Worm (Caenorhabditis elegans): ENCODE results near the gene C06H5.11.
"Not testable (repeated sequence)": the region's sequence is repeated elsewhere in the genome, so short reads cannot be mapped to it uniquely, and the experiment has no call there.

C06H5.11 gene

ce11 chrV:17899503-17899902 lies 5.6 kb upstream of the C06H5.11 start, which contains the start of gene fbxa-157:
TSS of gene fbxa-157 (plus strand) at chrV:17899803.
- TF ChIP-seq nhr-85 (tag) (no peak), lir-3 (tag; optimal IDR thresholded peaks at IDR 0.05; ENCODE audit: poor library complexity) (no peak), aha-1 (tag; optimal IDR thresholded peaks at IDR 0.05) (no peak), C34B4.2 (tag; optimal IDR thresholded peaks at IDR 0.05) (no peak), ceh-8 (GFP tag; optimal IDR thresholded peaks at IDR 0.05) (no peak), ceh-82 (tag; optimal IDR thresholded peaks at IDR 0.05) (no peak), mef-2 (tag; optimal IDR thresholded peaks at IDR 0.05) (no peak), skn-1 (tag; optimal IDR thresholded peaks at IDR 0.05) (no peak), sox-4 (tag; optimal IDR thresholded peaks at IDR 0.05) (no peak), ztf-11 (tag; optimal IDR thresholded peaks at IDR 0.05) (no peak), jun-1 (tag; optimal IDR thresholded peaks at IDR 0.05) (no peak), sptf-1 (tag; optimal IDR thresholded peaks at IDR 0.05) (no peak), nhr-47 (tag; optimal IDR thresholded peaks at IDR 0.05) (no peak), egl-27 (tag; optimal IDR thresholded peaks at IDR 0.05) (no peak), nhr-77 (tag; optimal IDR thresholded peaks at IDR 0.05) (no peak), ceh-63 (GFP tag; optimal IDR thresholded peaks at IDR 0.05) (no peak), ceh-90 (tag; optimal IDR thresholded peaks at IDR 0.05) (no peak), grh-1 (GFP tag; IDR thresholded peaks at IDR 0.05) (no peak), lin-39 (tag; optimal IDR thresholded peaks at IDR 0.05) (no peak)

ce11 chrV:17897646-17898045 lies 3.8 kb upstream of the C06H5.11 start, which contains the start of gene C06H5.13:
TSS of gene C06H5.13 (minus strand) at chrV:17897746.
- not testable (repeated sequence) for TF ChIP-seq unc-30 (tag; optimal IDR thresholded peaks at IDR 0.05); zip-4 (GFP tag; optimal IDR thresholded peaks at IDR 0.05); lin-15B (tag; optimal IDR thresholded peaks at IDR 0.05)

ce11 chrV:17896736-17897353 lies 3.0 kb upstream of the C06H5.11 start, which contains the start of gene fbxa-156:
TSS of gene fbxa-156 (minus strand) at chrV:17896786.
- TF ChIP-seq nhr-71 (tag; optimal IDR thresholded peaks at IDR 0.05), result no peak
- TF ChIP-seq elt-2 (tag; optimal IDR thresholded peaks at IDR 0.05), result peak; percentile 25

ce11 chrV:17894485-17894884 lies 626 bp upstream of the C06H5.11 start, which contains the start of gene C06H5.12:
TSS of gene C06H5.12 (plus strand) at chrV:17894785.
- not testable (repeated sequence) for TF ChIP-seq mdl-1 (tag; optimal IDR thresholded peaks at IDR 0.05); aly-2 (tag; optimal IDR thresholded peaks at IDR 0.05); pag-3 (tag; optimal IDR thresholded peaks at IDR 0.05; ENCODE audit: borderline replicate concordance, insufficient read depth)

ce11 chrV:17891317-17891716 lies 2.5 kb downstream of the C06H5.11 start:
- TF ChIP-seq sox-4 (tag; optimal IDR thresholded peaks at IDR 0.05) (no peak), vab-15 (tag; optimal IDR thresholded peaks at IDR 0.05) (no peak), nhr-71 (tag; optimal IDR thresholded peaks at IDR 0.05) (no peak), lsy-2 (tag; optimal IDR thresholded peaks at IDR 0.05) (no peak), ama-1 (optimal IDR thresholded peaks at IDR 0.05) (no peak), zip-4 (GFP tag; optimal IDR thresholded peaks at IDR 0.05) (no peak), grh-1 (GFP tag; IDR thresholded peaks at IDR 0.05) (no peak), unc-86 (tag; optimal IDR thresholded peaks at IDR 0.05) (no peak), ets-5 (GFP tag; IDR thresholded peaks at IDR 0.05) (no peak), hpl-2 (GFP tag; optimal IDR thresholded peaks at IDR 0.05) (no peak), lin-14 (GFP tag; optimal IDR thresholded peaks at IDR 0.05) (no peak)
